Worm (Caenorhabditis elegans): ENCODE data around the gene lgc-45.

Gene lgc-45

DNA sequence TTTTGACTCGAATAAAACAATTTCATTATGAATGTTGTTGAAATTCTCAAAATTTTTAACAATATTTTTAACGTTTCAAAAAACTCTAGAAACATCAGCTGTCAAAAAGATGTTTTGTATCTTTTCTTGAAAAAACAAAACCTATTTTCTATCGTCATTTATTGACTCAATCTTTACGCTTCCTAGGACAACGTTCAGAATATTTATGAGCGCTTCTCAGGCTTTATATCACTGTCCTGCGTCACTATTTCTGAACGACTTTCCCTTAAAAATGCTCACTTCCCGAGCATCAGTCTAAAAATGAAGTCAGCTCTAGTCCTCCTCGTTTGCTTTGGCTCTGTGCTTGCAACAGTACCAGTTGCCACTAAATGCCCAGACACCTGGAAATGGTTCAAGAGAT, 20.8 kb downstream of the lgc-45 start, which contains the start of gene clec-133:
clec-133 (plus strand) TSS at position 301 of the 400 bp plus-strand sequence.
- TF ChIP-seq fkh-2 (tag; optimal IDR thresholded peaks at IDR 0.05) (no peak), ztf-4 (tag; optimal IDR thresholded peaks at IDR 0.05) (no peak), lin-15B (tag; optimal IDR thresholded peaks at IDR 0.05) (no peak), daf-12 (tag; optimal IDR thresholded peaks at IDR 0.05) (no peak), nhr-237 (tag; optimal IDR thresholded peaks at IDR 0.05) (no peak), nhr-76 (tag; optimal IDR thresholded peaks at IDR 0.05) (no peak), R02D3.7 (tag; optimal IDR thresholded peaks at IDR 0.05) (no peak), ceh-9 (tag; optimal IDR thresholded peaks at IDR 0.05) (no peak), mml-1 (tag; optimal IDR thresholded peaks at IDR 0.05) (no peak), pqm-1 (tag; optimal IDR thresholded peaks at IDR 0.05) (no peak), nhr-43 (tag; optimal IDR thresholded peaks at IDR 0.05; ENCODE audit: poor library complexity, severe bottlenecking) (no peak), nhr-77 (tag; optimal IDR thresholded peaks at IDR 0.05) (no peak), snpc-4 (tag; optimal IDR thresholded peaks at IDR 0.05) (no peak)

DNA sequence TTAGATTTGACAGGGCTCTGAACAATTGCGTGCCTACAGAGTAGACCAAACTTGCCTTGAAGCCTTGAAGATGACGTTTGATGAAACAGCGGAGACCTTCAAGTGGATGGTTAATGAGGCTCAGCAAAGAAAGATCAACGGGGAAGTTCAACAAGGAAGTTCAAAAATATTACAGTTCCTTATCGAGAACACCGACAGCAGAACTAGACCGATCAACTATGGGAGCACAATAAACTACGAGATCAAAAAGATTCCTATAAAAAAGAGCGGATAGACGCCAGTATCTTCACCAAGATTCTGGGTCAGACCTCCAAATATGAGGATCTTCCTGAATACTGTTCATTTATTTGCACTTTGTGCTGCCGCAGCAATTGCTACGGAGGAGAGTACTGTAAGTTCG, 22.5 kb downstream of the lgc-45 start, which contains the start of gene clec-134:
clec-134 (plus strand) TSS at position 301 of the 400 bp plus-strand sequence.
- TF ChIP-seq mml-1 (tag; optimal IDR thresholded peaks at IDR 0.05) = no peak
- no peak for TF ChIP-seq jun-1 (tag; optimal IDR thresholded peaks at IDR 0.05)
- no peak for TF ChIP-seq ama-1 (optimal IDR thresholded peaks at IDR 0.05)
- TF ChIP-seq aly-2 (tag; optimal IDR thresholded peaks at IDR 0.05) = no peak
- TF ChIP-seq skn-1 (tag; optimal IDR thresholded peaks at IDR 0.05) = no peak
- TF ChIP-seq egl-27 (tag; optimal IDR thresholded peaks at IDR 0.05) = no peak
- TF ChIP-seq snpc-4 (tag; optimal IDR thresholded peaks at IDR 0.05) = no peak
- no peak for TF ChIP-seq zag-1 (tag; optimal IDR thresholded peaks at IDR 0.05)
- no peak for TF ChIP-seq lin-15B (tag; optimal IDR thresholded peaks at IDR 0.05)
- no peak for TF ChIP-seq R02D3.7 (tag; optimal IDR thresholded peaks at IDR 0.05)
- no peak for TF ChIP-seq nhr-23 (tag; optimal IDR thresholded peaks at IDR 0.05)
- TF ChIP-seq ZK546.5 (tag; optimal IDR thresholded peaks at IDR 0.05) = no peak
- no peak for TF ChIP-seq tbx-2 (tag; optimal IDR thresholded peaks at IDR 0.05)
- TF ChIP-seq mdl-1 (tag; optimal IDR thresholded peaks at IDR 0.05) = no peak
- no peak for TF ChIP-seq ceh-28 (tag; optimal IDR thresholded peaks at IDR 0.05)
- TF ChIP-seq nfya-1 (tag; optimal IDR thresholded peaks at IDR 0.05; ENCODE audit: insufficient read depth) = no peak
- no peak for TF ChIP-seq elt-2 (tag; optimal IDR thresholded peaks at IDR 0.05)
- no peak for TF ChIP-seq fos-1 (tag; optimal IDR thresholded peaks at IDR 0.05)
- TF ChIP-seq ztf-4 (tag; optimal IDR thresholded peaks at IDR 0.05) = no peak
- no peak for TF ChIP-seq ztf-11 (tag; optimal IDR thresholded peaks at IDR 0.05)

DNA sequence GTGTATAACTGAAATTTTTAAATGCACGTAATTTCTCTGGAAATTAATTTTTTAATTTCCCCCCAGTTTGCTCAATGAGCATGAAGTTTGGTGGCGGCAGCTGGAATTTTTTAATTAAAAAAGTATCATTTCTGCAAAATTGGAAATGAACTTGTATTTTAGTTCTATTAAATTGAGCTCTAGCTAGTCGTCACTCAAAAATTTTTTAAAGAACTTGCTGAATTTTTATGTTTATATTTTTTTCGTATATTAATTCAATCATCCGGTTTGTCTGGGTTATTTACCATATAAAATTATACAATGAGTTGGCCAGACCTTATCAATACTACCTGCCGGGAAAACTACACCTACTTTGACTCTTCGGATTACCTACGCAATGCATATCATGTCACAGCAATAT, 24.5 kb downstream of the lgc-45 start, which contains the start of gene srh-59:
srh-59 (plus strand) TSS at position 301 of the 400 bp plus-strand sequence.
- no peak for TF ChIP-seq tbx-2 (tag; optimal IDR thresholded peaks at IDR 0.05)
- no peak for TF ChIP-seq egl-27 (tag; optimal IDR thresholded peaks at IDR 0.05)
- TF ChIP-seq zag-1 (tag; optimal IDR thresholded peaks at IDR 0.05) = no peak
- TF ChIP-seq nhr-76 (tag; optimal IDR thresholded peaks at IDR 0.05) = no peak
- no peak for TF ChIP-seq fkh-10 (GFP tag; optimal IDR thresholded peaks at IDR 0.05)
- no peak for TF ChIP-seq ceh-82 (tag; optimal IDR thresholded peaks at IDR 0.05)
- TF ChIP-seq lin-39 (tag; optimal IDR thresholded peaks at IDR 0.05) = no peak
- no peak for TF ChIP-seq ztf-11 (tag; optimal IDR thresholded peaks at IDR 0.05)
- no peak for TF ChIP-seq fos-1 (tag; optimal IDR thresholded peaks at IDR 0.05)
- TF ChIP-seq pha-4 (tag; optimal IDR thresholded peaks at IDR 0.05) = no peak
- TF ChIP-seq snpc-4 (tag; optimal IDR thresholded peaks at IDR 0.05) = no peak
- TF ChIP-seq skn-1 (tag; optimal IDR thresholded peaks at IDR 0.05) = no peak
- TF ChIP-seq nhr-28 (tag; optimal IDR thresholded peaks at IDR 0.05) = no peak
- TF ChIP-seq nhr-11 (tag; optimal IDR thresholded peaks at IDR 0.05) = no peak
- TF ChIP-seq ztf-4 (tag; optimal IDR thresholded peaks at IDR 0.05) = no peak
- no peak for TF ChIP-seq jun-1 (tag; optimal IDR thresholded peaks at IDR 0.05)
- TF ChIP-seq unc-62 (GFP tag; optimal IDR thresholded peaks at IDR 0.05) = no peak
- no peak for TF ChIP-seq pqm-1 (tag; optimal IDR thresholded peaks at IDR 0.05)

DNA sequence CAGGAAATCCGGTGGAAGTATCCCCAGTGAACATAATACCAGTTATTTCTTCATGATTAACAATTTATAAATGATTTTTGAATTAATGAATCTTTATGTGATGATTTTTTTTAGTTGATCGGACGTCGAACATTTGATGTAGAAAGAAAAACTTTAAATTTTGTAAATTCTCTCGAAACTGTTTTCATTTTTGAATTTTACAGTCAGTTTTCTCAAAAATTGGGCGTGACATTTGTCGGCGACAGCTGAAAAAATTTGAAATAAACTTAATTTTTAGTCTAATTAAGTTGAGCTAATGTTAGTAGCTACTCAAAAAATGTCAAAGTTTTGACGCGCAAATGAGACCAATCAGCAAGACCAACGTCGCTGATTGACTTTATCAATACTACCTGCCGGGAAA, 26.1 kb downstream of the lgc-45 start, which contains the start of gene srh-60:
srh-60 (plus strand) TSS at position 301 of the 400 bp plus-strand sequence.
- TF ChIP-seq elt-3 (tag; optimal IDR thresholded peaks at IDR 0.05) (no peak), mdl-1 (tag; optimal IDR thresholded peaks at IDR 0.05) (no peak), sea-2 (GFP tag; optimal IDR thresholded peaks at IDR 0.05) (no peak), ceh-9 (tag; optimal IDR thresholded peaks at IDR 0.05) (no peak), lin-15B (tag; optimal IDR thresholded peaks at IDR 0.05) (no peak), nhr-77 (tag; optimal IDR thresholded peaks at IDR 0.05) (no peak), R02D3.7 (tag; optimal IDR thresholded peaks at IDR 0.05) (no peak), elt-2 (tag; optimal IDR thresholded peaks at IDR 0.05) (no peak), daf-12 (tag; optimal IDR thresholded peaks at IDR 0.05) (no peak), ZK546.5 (tag; optimal IDR thresholded peaks at IDR 0.05) (no peak), zag-1 (tag; optimal IDR thresholded peaks at IDR 0.05) (no peak)
